Fruit fly (Drosophila melanogaster): ENCODE results near the gene CG7910.
A peak's percentile ranks its signal among the peaks of the same experiment; 100 is the strongest.

CG7910 gene

DNA sequence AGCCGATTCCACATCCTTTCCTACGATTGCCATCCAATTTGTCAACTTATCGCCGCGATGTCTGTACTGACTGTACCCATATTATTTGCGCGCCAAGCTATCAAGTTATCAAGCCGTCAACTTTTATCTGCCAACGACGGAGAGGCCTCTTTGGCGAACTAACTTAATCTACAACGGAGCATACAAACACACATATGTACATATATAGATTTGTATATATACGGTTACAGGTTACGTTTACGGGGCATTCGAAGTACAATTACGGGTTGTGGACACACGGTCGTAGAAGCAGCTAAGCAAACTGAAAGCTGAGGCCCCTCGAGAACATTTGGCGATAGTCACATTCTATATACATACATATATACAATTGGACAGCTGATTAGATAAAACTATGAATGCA, 28.2 kb downstream of the CG7910 start (continued):
- TF ChIP-seq Blimp-1 (GFP tag; optimal IDR thresholded peaks at IDR 0.05) = no peak
- no peak for TF ChIP-seq CG2875 (GFP tag; optimal IDR thresholded peaks at IDR 0.05)
- TF ChIP-seq CG6654 (GFP tag; optimal IDR thresholded peaks at IDR 0.05) = no peak
- TF ChIP-seq Deaf1 (tag; optimal IDR thresholded peaks at IDR 0.05) = no peak
- no peak for TF ChIP-seq yki (optimal IDR thresholded peaks at IDR 0.05)
- no peak for TF ChIP-seq CG5245 (GFP tag; optimal IDR thresholded peaks at IDR 0.05)
- no peak for TF ChIP-seq CG32772 (GFP tag; IDR thresholded peaks at IDR 0.05)
- no peak for TF ChIP-seq Dip2 (GFP tag; IDR thresholded peaks at IDR 0.05)
- TF ChIP-seq Hr51 (GFP tag; optimal IDR thresholded peaks at IDR 0.05) = peak in 1 of 2 experiments; percentile 15
- TF ChIP-seq B-H1 (GFP tag; IDR thresholded peaks at IDR 0.05) = no peak
- TF ChIP-seq Aef1 (GFP tag; IDR thresholded peaks at IDR 0.05) = no peak
- no peak for TF ChIP-seq dysf (GFP tag; IDR thresholded peaks at IDR 0.05)
- TF ChIP-seq CG11085 (GFP tag; IDR thresholded peaks at IDR 0.05) = no peak
- peak; percentile 44 for TF ChIP-seq CG12071 (GFP tag; optimal IDR thresholded peaks at IDR 0.05)
- TF ChIP-seq pros (GFP tag; optimal IDR thresholded peaks at IDR 0.05) = no peak
- no peak for TF ChIP-seq pzg (GFP tag; optimal IDR thresholded peaks at IDR 0.05)
- TF ChIP-seq sens (GFP tag) = peak; percentile 75
- no peak for TF ChIP-seq CG1529 (GFP tag; optimal IDR thresholded peaks at IDR 0.05)
- TF ChIP-seq nau (GFP tag; optimal IDR thresholded peaks at IDR 0.05) = peak; percentile 70
- no peak for TF ChIP-seq CG5953 (GFP tag; IDR thresholded peaks at IDR 0.05)
- TF ChIP-seq Nf-YB (GFP tag; optimal IDR thresholded peaks at IDR 0.05) = no peak
- no peak for TF ChIP-seq cato (GFP tag; optimal IDR thresholded peaks at IDR 0.05; ENCODE audit: borderline replicate concordance)
- TF ChIP-seq cwo (GFP tag; optimal IDR thresholded peaks at IDR 0.05) = peak; percentile 61
- no peak for TF ChIP-seq CG13424 (tag; optimal IDR thresholded peaks at IDR 0.05)
- no peak for TF ChIP-seq jing (GFP tag; optimal IDR thresholded peaks at IDR 0.05)
- no peak for TF ChIP-seq usp (GFP tag; optimal IDR thresholded peaks at IDR 0.05)
- TF ChIP-seq hkb (optimal IDR thresholded peaks at IDR 0.05) = no peak
- TF ChIP-seq hkb (GFP tag; IDR thresholded peaks at IDR 0.05) = 0 out of 2 replicates have a peak, but pooled peaks have one; percentile 31
- TF ChIP-seq CG18619 (GFP tag; optimal IDR thresholded peaks at IDR 0.05) = peak; percentile 46
- no peak for TF ChIP-seq lov (optimal IDR thresholded peaks at IDR 0.05)
- TF ChIP-seq lov (GFP tag; IDR thresholded peaks at IDR 0.05) = no peak
- peak; percentile 57 for TF ChIP-seq fd3F (GFP tag; optimal IDR thresholded peaks at IDR 0.05)
- no peak for TF ChIP-seq eve (GFP tag; optimal IDR thresholded peaks at IDR 0.05)
- no peak for TF ChIP-seq Lim3 (GFP tag; IDR thresholded peaks at IDR 0.05)
- TF ChIP-seq CG1832 (GFP tag; optimal IDR thresholded peaks at IDR 0.05) = no peak
- no peak for TF ChIP-seq CG12104 (GFP tag; optimal IDR thresholded peaks at IDR 0.05)
- TF ChIP-seq CG10267 (tag; optimal IDR thresholded peaks at IDR 0.05) = no peak
- TF ChIP-seq CG12659 (GFP tag; optimal IDR thresholded peaks at IDR 0.05) = no peak
- no peak for TF ChIP-seq CG9797 (GFP tag; optimal IDR thresholded peaks at IDR 0.05)

DNA sequence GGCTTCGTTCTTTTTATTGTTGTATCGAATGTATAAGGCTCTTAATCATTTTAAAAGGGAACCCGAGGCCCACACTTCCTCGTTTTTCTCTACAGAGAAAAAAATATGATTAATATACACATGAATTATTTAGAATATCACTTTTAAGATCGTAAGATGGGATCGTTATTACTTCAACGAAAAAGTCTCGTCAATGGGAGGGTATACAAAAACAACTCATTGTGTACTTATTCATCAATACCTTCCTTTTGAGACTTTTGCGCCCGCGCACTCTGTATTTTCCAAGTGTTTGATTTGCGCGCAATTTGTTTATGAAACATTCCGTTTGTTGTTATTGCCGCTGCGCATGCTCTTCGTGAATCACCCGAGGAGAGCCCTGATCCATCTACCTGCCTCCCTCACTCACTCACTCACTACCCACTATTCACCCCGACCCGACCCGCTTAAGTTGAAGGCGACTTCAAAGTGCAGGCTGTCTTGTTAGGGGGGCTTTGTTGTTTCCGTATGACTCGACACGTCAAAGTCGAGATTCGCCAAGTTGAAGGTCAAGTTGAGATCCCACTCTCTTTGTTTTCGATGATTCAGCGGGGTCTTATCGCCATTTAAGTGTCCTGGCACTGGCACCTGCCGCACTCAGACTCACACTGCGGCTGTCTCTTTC, 29.0 kb downstream of the CG7910 start:
- peak; percentile 23 for TF ChIP-seq gcm (GFP tag; optimal IDR thresholded peaks at IDR 0.05)
- TF ChIP-seq CG1832 (GFP tag; optimal IDR thresholded peaks at IDR 0.05) = peak; percentile 16
- TF ChIP-seq lbe (GFP tag; optimal IDR thresholded peaks at IDR 0.05) = peak; percentile 10
- no peak for TF ChIP-seq CG32532 (GFP tag; IDR thresholded peaks at IDR 0.05)
- no peak for TF ChIP-seq so (GFP tag; IDR thresholded peaks at IDR 0.05)
- TF ChIP-seq psq (GFP tag; optimal IDR thresholded peaks at IDR 0.05) = no peak
- 0 out of 4 replicates have a peak, but pooled peaks have one; percentile 22 for TF ChIP-seq chinmo (GFP tag; IDR thresholded peaks at IDR 0.05; ENCODE audit: partially characterized antibody)
- TF ChIP-seq pfk (GFP tag; optimal IDR thresholded peaks at IDR 0.05) = no peak
- TF ChIP-seq CG12299 (tag; optimal IDR thresholded peaks at IDR 0.05) = no peak
- peak; percentile 47; the same call in 1 of the 3 replicates for TF ChIP-seq ci (GFP tag; IDR thresholded peaks at IDR 0.05)
- no peak for TF ChIP-seq CG10209 (GFP tag; optimal IDR thresholded peaks at IDR 0.05)
- no peak for TF ChIP-seq CG4328 (GFP tag; optimal IDR thresholded peaks at IDR 0.05)
- peak; percentile 27 for TF ChIP-seq ewg (GFP tag; optimal IDR thresholded peaks at IDR 0.05)
- 0 out of 2 replicates have a peak, but pooled peaks have one; percentile 17 for TF ChIP-seq sob (GFP tag; IDR thresholded peaks at IDR 0.05)
- no peak for TF ChIP-seq Dip2 (GFP tag; IDR thresholded peaks at IDR 0.05)
